Worm (Caenorhabditis elegans): ENCODE results near the gene fbxl-4.

- TF ChIP-seq T22C8.4 (GFP tag; IDR thresholded peaks at IDR 0.05) (no peak), ztf-29 (GFP tag; IDR thresholded peaks at IDR 0.05) (no peak), med-1 (GFP tag; optimal IDR thresholded peaks at IDR 0.05; ENCODE audit: insufficient read depth) (no peak), tab-1 (GFP tag; IDR thresholded peaks at IDR 0.05) (no peak), ref-1 (GFP tag; conservative IDR thresholded peaks at IDR 0.05) (no peak), flt-1 (GFP tag; IDR thresholded peaks at IDR 0.05) (no peak), cog-1 (tag; optimal IDR thresholded peaks at IDR 0.05) (no peak)
These were observed 56.5 kb downstream of the fbxl-4 start, which contains the start of gene C56E10.3 for ce11 chrX:6644971-6645704.

Measured in whole organism, midembryonic.